Fruit fly (Drosophila melanogaster) whole organism: ENCODE results near the gene SdhD.

Experiments
- CG8478 ChIP-seq: fragments of >200 bp; optimal IDR thresholded peaks from 2 replicates; lab custom pipeline; 2018; ENCODE audit warnings: inconsistent platforms
- Dll ChIP-seq: fragments of >200 bp; optimal IDR thresholded peaks from 2 replicates; lab custom pipeline; 2017
- EcR ChIP-seq, 2 experiments: fragments of >200 bp; optimal IDR thresholded peaks; 2 replicates each; lab custom pipeline; 2017; ENCODE audit warnings: missing biosample characterization in 2 of 2, missing genetic modification characterization in 2 of 2, missing genetic modification reagents in 2 of 2
- pan ChIP-seq: fragments of >200 bp; optimal IDR thresholded peaks from 2 replicates; lab custom pipeline; 2017
- psq ChIP-seq: fragments of >200 bp; optimal IDR thresholded peaks from 2 replicates; lab custom pipeline; 2017
- usp ChIP-seq: fragments of >200 bp; optimal IDR thresholded peaks from 2 replicates; lab custom pipeline; 2017; ENCODE audit warnings: missing biosample characterization, missing genetic modification characterization, mixed read lengths

SdhD gene

DNA sequence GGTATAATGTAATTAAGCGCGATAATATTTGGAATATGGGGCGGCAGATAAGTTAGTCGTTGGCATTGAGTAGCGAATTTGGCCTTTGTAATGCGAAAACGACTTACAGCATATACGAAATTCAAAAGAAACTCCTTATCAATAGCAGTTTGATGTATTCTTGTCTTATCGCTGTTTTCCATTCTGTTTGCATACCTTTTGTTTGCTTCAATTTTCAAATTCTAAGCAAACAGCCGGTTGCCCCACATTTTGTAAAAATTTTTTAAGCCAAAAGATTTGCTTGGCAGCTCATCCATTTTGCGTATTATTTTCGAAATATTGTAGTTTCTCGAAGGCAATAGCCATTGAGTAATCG is 23.0 kb upstream of the SdhD start:
- TF ChIP-seq EcR (GFP tag; optimal IDR thresholded peaks at IDR 0.05; lab: Kevin White, UChicago) (no peak), pan (lab: Kevin White, UChicago) (no peak), psq (lab: Kevin White, UChicago) (no peak), CG8478 (lab: Kevin White, UChicago) (no peak), usp (GFP tag; lab: Kevin White, UChicago) (no peak), Dll (lab: Kevin White, UChicago) (no peak)

dm6 chr3R:23782456-23783402 is 22.3 kb upstream of the SdhD start:
- TF ChIP-seq EcR (GFP tag; optimal IDR thresholded peaks at IDR 0.05; lab: Kevin White, UChicago): no peak
- TF ChIP-seq psq (lab: Kevin White, UChicago): no peak
- TF ChIP-seq Dll (lab: Kevin White, UChicago): no peak
- TF ChIP-seq CG8478 (lab: Kevin White, UChicago): no peak
- TF ChIP-seq usp (GFP tag; lab: Kevin White, UChicago): no peak
- TF ChIP-seq pan (lab: Kevin White, UChicago): no peak

- no peak for TF ChIP-seq pan (lab: Kevin White, UChicago)
- no peak for TF ChIP-seq Dll (lab: Kevin White, UChicago)
- TF ChIP-seq psq (lab: Kevin White, UChicago): no peak
- TF ChIP-seq EcR (GFP tag; optimal IDR thresholded peaks at IDR 0.05; lab: Kevin White, UChicago): no peak
- no peak for TF ChIP-seq usp (GFP tag; lab: Kevin White, UChicago)
Observed at dm6 chr3R:23781466-23781935, 21.1 kb upstream of the SdhD start, which contains the start of the genes Nup98-96 and mbc. Gene Nup98-96, minus strand, starts transcription at chr3R:23781621. Gene mbc, plus strand, starts transcription at chr3R:23781765.

dm6 chr3R:23780757-23781156 is 20.4 kb upstream of the SdhD start:
- TF ChIP-seq CG8478 (lab: Kevin White, UChicago) (no peak), pan (lab: Kevin White, UChicago) (no peak), Dll (lab: Kevin White, UChicago) (no peak), EcR (GFP tag; optimal IDR thresholded peaks at IDR 0.05; lab: Kevin White, UChicago) (no peak), psq (lab: Kevin White, UChicago) (no peak), usp (GFP tag; lab: Kevin White, UChicago) (no peak)

dm6 chr3R:23773610-23774364 is 13.4 kb upstream of the SdhD start, which contains the start of gene CG10208:
Gene CG10208, minus strand, starts transcription at chr3R:23774127.
- TF ChIP-seq usp (GFP tag; lab: Kevin White, UChicago): no peak
- TF ChIP-seq Dll (lab: Kevin White, UChicago): no peak
- TF ChIP-seq pan (lab: Kevin White, UChicago): no peak
- no peak for TF ChIP-seq EcR (GFP tag; optimal IDR thresholded peaks at IDR 0.05; lab: Kevin White, UChicago)
- TF ChIP-seq psq (lab: Kevin White, UChicago): no peak
- TF ChIP-seq CG8478 (lab: Kevin White, UChicago): no peak

DNA sequence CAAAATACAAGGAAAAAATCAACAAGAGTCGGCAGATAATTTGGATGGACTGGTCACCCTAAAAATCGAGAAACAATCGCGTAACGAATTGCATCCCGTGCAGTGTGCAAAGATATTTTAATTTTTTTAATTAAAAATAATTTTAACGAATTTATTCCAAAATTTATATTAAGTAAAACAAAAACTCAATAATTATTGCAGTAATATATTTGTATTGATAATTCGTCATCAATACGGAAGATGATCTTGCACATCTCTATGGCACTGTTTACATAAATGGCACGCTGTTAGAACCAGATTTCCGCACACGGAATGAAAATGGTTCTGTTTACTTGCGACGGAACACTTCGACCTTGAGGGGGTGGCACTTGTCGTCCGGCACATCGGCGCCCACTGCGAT is 12.4 kb upstream of the SdhD start, which contains the start of gene tst:
Gene tst (minus strand): TSS at position 52 of the 400 bp plus-strand sequence.
- no peak for TF ChIP-seq usp (GFP tag; lab: Kevin White, UChicago)
- no peak for TF ChIP-seq Dll (lab: Kevin White, UChicago)
- TF ChIP-seq CG8478 (lab: Kevin White, UChicago): no peak
- TF ChIP-seq pan (lab: Kevin White, UChicago): no peak
- TF ChIP-seq EcR (GFP tag; optimal IDR thresholded peaks at IDR 0.05; lab: Kevin White, UChicago): no peak

DNA sequence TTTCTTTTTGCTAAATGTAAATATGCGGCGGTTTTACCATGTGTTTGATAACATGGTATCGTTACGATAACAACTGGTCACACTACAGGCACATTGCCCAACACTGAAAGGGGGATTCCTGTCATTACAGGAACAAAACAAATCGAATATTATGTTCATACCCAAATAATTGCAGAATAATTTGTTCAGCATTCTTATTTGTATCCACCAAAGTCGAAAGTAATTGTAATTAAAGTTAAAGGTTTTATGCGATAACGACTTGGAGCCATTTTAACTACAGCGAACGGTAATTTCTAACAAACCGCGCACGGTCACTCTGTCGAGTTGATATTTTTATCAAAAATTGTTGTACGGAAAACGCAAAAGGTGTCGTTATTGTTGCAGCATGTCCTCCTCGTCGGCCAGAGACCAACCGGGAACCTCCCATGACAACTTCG is 7.0 kb upstream of the SdhD start, which contains the start of the genes CG10214 and CG10375:
Gene CG10214 (minus strand): TSS at position 72 of the 437 bp plus-strand sequence.
Gene CG10375 (plus strand): TSS at position 296 of the 437 bp plus-strand sequence.
- TF ChIP-seq EcR (GFP tag; optimal IDR thresholded peaks at IDR 0.05; lab: Kevin White, UChicago) (no peak), Dll (lab: Kevin White, UChicago) (no peak), CG8478 (lab: Kevin White, UChicago) (no peak), usp (GFP tag; lab: Kevin White, UChicago) (no peak)

DNA sequence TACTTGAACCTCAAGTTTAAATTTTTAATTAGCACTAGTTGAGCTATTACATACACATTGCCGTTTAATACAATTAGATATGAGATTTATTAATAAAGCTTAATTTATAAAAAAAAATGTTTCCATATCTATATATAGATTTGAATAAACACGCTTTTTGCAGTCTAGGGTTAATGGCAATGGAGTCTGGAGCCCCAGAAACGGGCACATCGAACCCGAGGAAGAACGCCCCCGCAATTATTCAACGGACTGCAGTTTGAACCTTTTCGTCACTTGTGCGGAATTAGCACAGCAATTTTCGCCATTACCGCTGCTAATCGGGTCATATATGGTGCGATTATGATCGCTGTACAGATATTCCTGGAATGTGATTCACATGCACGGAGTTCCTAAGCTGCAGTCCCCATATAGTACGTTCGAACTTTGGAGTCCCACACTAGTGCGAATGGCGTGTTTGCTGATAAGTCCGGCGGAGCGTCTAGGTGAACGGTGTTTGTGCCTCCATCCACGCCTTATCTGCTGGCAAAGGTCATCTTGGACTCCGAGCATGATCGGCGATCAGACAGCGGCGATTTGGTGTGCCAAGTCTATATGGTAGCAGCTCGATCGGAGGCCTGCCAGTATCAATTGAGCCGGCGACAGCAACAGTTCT is 3.3 kb upstream of the SdhD start, which contains the start of gene Lsd-1:
Gene Lsd-1 (plus strand): TSS at position 236 of the 652 bp plus-strand sequence.
- TF ChIP-seq psq (lab: Kevin White, UChicago) (no peak), CG8478 (lab: Kevin White, UChicago) (no peak), Dll (lab: Kevin White, UChicago) (no peak), pan (lab: Kevin White, UChicago) (no peak), EcR (GFP tag; optimal IDR thresholded peaks at IDR 0.05; lab: Kevin White, UChicago) (no peak), usp (GFP tag; lab: Kevin White, UChicago) (no peak)

DNA sequence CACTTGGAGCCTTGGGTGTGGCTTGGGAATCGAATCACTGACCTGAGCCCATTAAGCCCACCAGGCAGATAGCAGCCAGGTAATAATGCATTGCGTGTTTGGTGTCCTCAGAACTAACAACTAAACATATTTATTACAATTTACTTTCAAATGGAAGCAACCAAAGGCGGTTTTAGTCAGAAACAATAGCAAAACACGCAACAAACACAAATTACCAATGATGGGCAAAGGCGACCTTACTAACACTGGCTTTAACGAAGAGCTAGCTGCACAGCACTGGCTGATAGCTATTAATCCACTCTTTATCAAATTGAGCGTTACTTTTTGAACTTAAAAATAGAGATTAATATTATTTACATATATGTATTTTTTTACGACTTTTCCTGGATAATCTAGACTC is 2.6 kb upstream of the SdhD start, which contains the start of gene udt:
Gene udt (minus strand): TSS at position 249 of the 400 bp plus-strand sequence.
- TF ChIP-seq psq (lab: Kevin White, UChicago): no peak
- TF ChIP-seq Dll (lab: Kevin White, UChicago): no peak
- TF ChIP-seq usp (GFP tag; lab: Kevin White, UChicago): no peak
- no peak for TF ChIP-seq pan (lab: Kevin White, UChicago)
- no peak for TF ChIP-seq CG8478 (lab: Kevin White, UChicago)
- no peak for TF ChIP-seq EcR (GFP tag; optimal IDR thresholded peaks at IDR 0.05; lab: Kevin White, UChicago)
